Fruit fly (Drosophila melanogaster) whole organism, pupa: ENCODE data around the gene CG7289.
A peak's percentile ranks its signal among the peaks of the same experiment; 100 is the strongest.

Experiments used
- CG10348 ChIP-seq: fragments of 200-800 bp; sonication (Bioruptor generic); IDR thresholded peaks from 2 replicates; pipeline ENCODE4 v1.3.6; 2022; ENCODE audit warnings: missing biosample characterization, missing genetic modification characterization
- CG32121 ChIP-seq: fragments of 200-800 bp; sonication (Bioruptor generic); IDR thresholded peaks from 2 replicates; pipeline ENCODE4 v1.3.6; 2022; ENCODE audit warnings: missing biosample characterization, missing genetic modification characterization
- CG4496 ChIP-seq: fragments of 200-800 bp; sonication (Bioruptor generic); IDR thresholded peaks from 3 replicates; pipeline ENCODE4 v1.3.6; 2022; ENCODE audit warnings: missing biosample characterization, missing genetic modification characterization
- CG8301 ChIP-seq: fragments of 200-800 bp; sonication (Bioruptor generic); optimal IDR thresholded peaks from 2 replicates; lab custom pipeline; 2018; ENCODE audit warnings: missing biosample characterization, mild to moderate bottlenecking, missing genetic modification characterization
- EcR ChIP-seq: fragments of 200-800 bp; sonication (Bioruptor generic); optimal IDR thresholded peaks from 3 replicates; lab custom pipeline; 2019; ENCODE audit warnings: missing biosample characterization, missing genetic modification characterization, mild to moderate bottlenecking, moderate library complexity, missing genetic modification reagents
- Ets98B ChIP-seq: fragments of 200-800 bp; sonication (Bioruptor generic); IDR thresholded peaks from 2 replicates; pipeline ENCODE4 v1.3.6; 2022; ENCODE audit warnings: missing biosample characterization, missing genetic modification characterization
- Pif1A ChIP-seq: fragments of 200-800 bp; sonication (Bioruptor generic); optimal IDR thresholded peaks from 3 replicates; lab custom pipeline; 2016; ENCODE audit warnings: missing biosample characterization, missing genetic modification characterization
- Pif1B ChIP-seq: fragments of 200-800 bp; sonication (Bioruptor generic); optimal IDR thresholded peaks from 3 replicates; lab custom pipeline; 2016; ENCODE audit warnings: missing biosample characterization, missing genetic modification characterization
- rn ChIP-seq: fragments of 200-800 bp; sonication (Bioruptor generic); IDR thresholded peaks from 2 replicates; pipeline ENCODE4 v1.3.6; 2022; ENCODE audit warnings: missing biosample characterization, missing genetic modification characterization

DNA sequence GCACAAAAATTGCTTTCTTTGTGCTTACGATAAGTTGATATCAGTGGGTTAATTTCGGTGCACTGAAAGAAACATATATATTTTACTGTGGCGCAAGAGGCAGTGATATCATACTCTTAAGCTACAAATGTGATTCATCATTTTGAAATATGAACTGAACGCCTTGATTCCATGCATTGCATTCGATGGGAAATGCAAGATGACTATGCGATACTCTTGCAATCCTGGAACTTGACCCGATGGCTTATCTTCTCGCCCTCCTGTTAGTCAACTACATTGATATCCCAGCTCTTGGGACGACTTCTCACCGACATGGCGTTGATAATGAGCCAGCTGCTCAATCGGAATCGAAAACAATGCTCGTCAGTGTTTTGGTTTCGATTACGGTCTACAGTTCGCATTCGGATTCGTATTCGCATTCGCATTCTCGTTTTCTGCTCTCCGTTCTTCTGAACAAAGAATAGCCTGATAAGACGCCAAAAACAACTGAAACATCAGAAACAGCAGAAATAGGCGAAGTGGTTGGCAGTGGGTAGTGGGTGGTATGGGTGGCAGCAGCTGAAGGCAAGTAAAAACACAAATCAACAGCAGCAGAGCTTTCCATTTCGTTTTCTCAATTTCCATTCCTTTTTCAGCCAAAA, 7.4 kb downstream of the CG7289 start:
- peak; percentile 57 for TF ChIP-seq EcR (GFP tag; lab: Kevin White, UChicago)
- TF ChIP-seq CG8301, result no peak
- TF ChIP-seq Pif1A (GFP tag; lab: Kevin White, UChicago), result no peak
- no peak for TF ChIP-seq CG4496 (GFP tag; lab: Robert Waterston, UW)
- TF ChIP-seq Ets98B (GFP tag; lab: Robert Waterston, UW), result no peak
- TF ChIP-seq Pif1B (GFP tag; lab: Kevin White, UChicago), result no peak
- TF ChIP-seq CG32121, result no peak
- TF ChIP-seq rn (GFP tag; lab: Robert Waterston, UW), result no peak
- TF ChIP-seq CG10348 (GFP tag; lab: Robert Waterston, UW), result no peak
